Worm (Caenorhabditis elegans) whole organism, L3 larva: ENCODE data around the gene K01A2.6.

Experiments
- R02D3.7 ChIP-seq: fragments of 150-350 bp; optimal IDR thresholded peaks from 2 replicates; lab custom pipeline; 2014; ENCODE audit warnings: missing biosample characterization, missing genetic modification characterization
- ZK546.5 ChIP-seq: sonication (generic microtip); optimal IDR thresholded peaks from 2 replicates; lab custom pipeline; 2017; ENCODE audit warnings: missing biosample characterization, missing genetic modification characterization
- ama-1 ChIP-seq: fragments of 150-350 bp; optimal IDR thresholded peaks from 2 replicates; lab custom pipeline; 2018
- ceh-16 ChIP-seq: sonication (generic microtip); optimal IDR thresholded peaks from 2 replicates; lab custom pipeline; 2017; ENCODE audit warnings: missing biosample characterization, missing genetic modification characterization
- ceh-28 ChIP-seq: fragments of 150-350 bp; optimal IDR thresholded peaks from 2 replicates; lab custom pipeline; 2014; ENCODE audit warnings: missing biosample characterization, missing genetic modification reagents, missing genetic modification characterization
- ceh-82 ChIP-seq: fragments of 150-350 bp; optimal IDR thresholded peaks from 2 replicates; lab custom pipeline; 2014; ENCODE audit warnings: missing biosample characterization, missing genetic modification characterization
- daf-12 ChIP-seq: fragments of 150-350 bp; optimal IDR thresholded peaks from 2 replicates; lab custom pipeline; 2014; ENCODE audit warnings: missing biosample characterization, missing genetic modification reagents, missing genetic modification characterization
- egl-27 ChIP-seq: sonication (generic microtip); optimal IDR thresholded peaks from 4 replicates; lab custom pipeline; 2017; ENCODE audit warnings: missing biosample characterization, missing genetic modification reagents, missing genetic modification characterization
- egl-5 ChIP-seq: fragments of 150-350 bp; optimal IDR thresholded peaks from 2 replicates; lab custom pipeline; 2017; ENCODE audit warnings: missing biosample characterization, missing genetic modification reagents, missing genetic modification characterization, inconsistent platforms
- elt-1 ChIP-seq: fragments of 150-350 bp; optimal IDR thresholded peaks from 2 replicates; lab custom pipeline; 2014; ENCODE audit warnings: missing biosample characterization, missing genetic modification characterization
- elt-2 ChIP-seq: sonication (generic microtip); optimal IDR thresholded peaks from 2 replicates; lab custom pipeline; 2016; ENCODE audit warnings: missing genetic modification reagents, mild to moderate bottlenecking, missing genetic modification characterization, missing compliant biosample characterization
- elt-3 ChIP-seq, 3 experiments: fragments of 150-350 bp in 1 of 3; sonication (generic microtip) in 2 of 3; optimal IDR thresholded peaks; 2 replicates in 2 of 3; 4 replicates in 1 of 3; lab custom pipeline; 2014 to 2017; ENCODE audit warnings: missing biosample characterization in 3 of 3, missing genetic modification characterization in 3 of 3
- fkh-10 ChIP-seq: sonication (generic microtip); optimal IDR thresholded peaks from 2 replicates; lab custom pipeline; 2017; ENCODE audit warnings: missing biosample characterization, missing genetic modification reagents, missing genetic modification characterization
- fkh-2 ChIP-seq: fragments of 150-350 bp; optimal IDR thresholded peaks from 2 replicates; lab custom pipeline; 2014; ENCODE audit warnings: missing biosample characterization, missing genetic modification reagents, missing genetic modification characterization
- fos-1 ChIP-seq: fragments of 150-350 bp; optimal IDR thresholded peaks from 2 replicates; lab custom pipeline; 2014; ENCODE audit warnings: missing biosample characterization, missing genetic modification characterization
- hmg-11 ChIP-seq: sonication (generic microtip); optimal IDR thresholded peaks from 2 replicates; lab custom pipeline; 2016; ENCODE audit warnings: missing genetic modification characterization, missing compliant biosample characterization
- lin-15B ChIP-seq: fragments of 150-350 bp; optimal IDR thresholded peaks from 2 replicates; lab custom pipeline; 2014; ENCODE audit warnings: missing biosample characterization, missing genetic modification characterization
- lin-39 ChIP-seq: fragments of 150-350 bp; optimal IDR thresholded peaks from 2 replicates; lab custom pipeline; 2018; ENCODE audit warnings: missing biosample characterization, missing genetic modification reagents, missing genetic modification characterization
- lsy-12 ChIP-seq: sonication (generic microtip); optimal IDR thresholded peaks from 2 replicates; lab custom pipeline; 2016; ENCODE audit warnings: mild to moderate bottlenecking, missing genetic modification characterization, missing compliant biosample characterization
- mdl-1 ChIP-seq: fragments of 150-350 bp; optimal IDR thresholded peaks from 2 replicates; lab custom pipeline; 2014; ENCODE audit warnings: missing biosample characterization, missing genetic modification characterization
- nfya-1 ChIP-seq: sonication (generic microtip); optimal IDR thresholded peaks from 2 replicates; lab custom pipeline; 2017; ENCODE audit warnings: missing genetic modification characterization, mild to moderate bottlenecking, missing compliant biosample characterization, antibody characterized with exemption, moderate library complexity; ENCODE audit not compliant: insufficient read depth
- nhr-11 ChIP-seq: fragments of 150-350 bp; optimal IDR thresholded peaks from 2 replicates; lab custom pipeline; 2014; ENCODE audit warnings: missing biosample characterization, missing genetic modification characterization
- nhr-12 ChIP-seq: fragments of 150-350 bp; optimal IDR thresholded peaks from 2 replicates; lab custom pipeline; 2014; ENCODE audit warnings: missing biosample characterization, missing genetic modification characterization
- nhr-23 ChIP-seq: fragments of 150-350 bp; optimal IDR thresholded peaks from 2 replicates; lab custom pipeline; 2014; ENCODE audit warnings: missing biosample characterization, missing genetic modification reagents, missing genetic modification characterization
- nhr-25 ChIP-seq: sonication (generic microtip); optimal IDR thresholded peaks from 2 replicates; lab custom pipeline; 2017; ENCODE audit warnings: missing biosample characterization, missing genetic modification characterization
- nhr-28 ChIP-seq: fragments of 150-350 bp; optimal IDR thresholded peaks from 2 replicates; lab custom pipeline; 2014; ENCODE audit warnings: missing biosample characterization, missing genetic modification characterization
- nhr-43 ChIP-seq: sonication (generic microtip); optimal IDR thresholded peaks from 2 replicates; lab custom pipeline; 2016; ENCODE audit warnings: mild to moderate bottlenecking, missing genetic modification characterization, missing compliant biosample characterization; ENCODE audit not compliant: poor library complexity, severe bottlenecking
- nhr-76 ChIP-seq: fragments of 150-350 bp; sonication (generic microtip); optimal IDR thresholded peaks from 5 replicates; lab custom pipeline; 2014; ENCODE audit warnings: missing biosample characterization, missing genetic modification characterization
- pha-4 ChIP-seq: fragments of 150-350 bp; optimal IDR thresholded peaks from 2 replicates; lab custom pipeline; 2014; ENCODE audit warnings: missing biosample characterization, missing genetic modification reagents, missing genetic modification characterization
- pqm-1 ChIP-seq: fragments of 150-350 bp; optimal IDR thresholded peaks from 2 replicates; lab custom pipeline; 2017; ENCODE audit warnings: missing biosample characterization, missing genetic modification characterization, inconsistent platforms
- sea-2 ChIP-seq: fragments of 150-350 bp; sonication (generic microtip); optimal IDR thresholded peaks from 4 replicates; lab custom pipeline; 2014; ENCODE audit warnings: missing biosample characterization, missing genetic modification reagents, missing genetic modification characterization
- skn-1 ChIP-seq: fragments of 150-350 bp; optimal IDR thresholded peaks from 2 replicates; lab custom pipeline; 2014; ENCODE audit warnings: missing biosample characterization, missing genetic modification characterization
- snpc-4 ChIP-seq: fragments of 150-350 bp; optimal IDR thresholded peaks from 2 replicates; lab custom pipeline; 2014; ENCODE audit warnings: missing biosample characterization, missing genetic modification characterization
- tbx-2 ChIP-seq: sonication (generic microtip); optimal IDR thresholded peaks from 2 replicates; lab custom pipeline; 2016; ENCODE audit warnings: mild to moderate bottlenecking, missing genetic modification characterization, missing compliant biosample characterization
- unc-39 ChIP-seq: sonication (generic microtip); optimal IDR thresholded peaks from 4 replicates; lab custom pipeline; 2017; ENCODE audit warnings: missing biosample characterization, missing genetic modification characterization
- unc-62 ChIP-seq: fragments of 150-350 bp; sonication (generic microtip); optimal IDR thresholded peaks from 4 replicates; lab custom pipeline; 2014; ENCODE audit warnings: missing biosample characterization, missing genetic modification reagents, missing genetic modification characterization
- zag-1 ChIP-seq: fragments of 150-350 bp; optimal IDR thresholded peaks from 2 replicates; lab custom pipeline; 2014; ENCODE audit warnings: missing biosample characterization, missing genetic modification characterization
- ztf-4 ChIP-seq: fragments of 150-350 bp; optimal IDR thresholded peaks from 2 replicates; lab custom pipeline; 2014; ENCODE audit warnings: missing biosample characterization, missing genetic modification characterization

The K01A2.6 gene

DNA sequence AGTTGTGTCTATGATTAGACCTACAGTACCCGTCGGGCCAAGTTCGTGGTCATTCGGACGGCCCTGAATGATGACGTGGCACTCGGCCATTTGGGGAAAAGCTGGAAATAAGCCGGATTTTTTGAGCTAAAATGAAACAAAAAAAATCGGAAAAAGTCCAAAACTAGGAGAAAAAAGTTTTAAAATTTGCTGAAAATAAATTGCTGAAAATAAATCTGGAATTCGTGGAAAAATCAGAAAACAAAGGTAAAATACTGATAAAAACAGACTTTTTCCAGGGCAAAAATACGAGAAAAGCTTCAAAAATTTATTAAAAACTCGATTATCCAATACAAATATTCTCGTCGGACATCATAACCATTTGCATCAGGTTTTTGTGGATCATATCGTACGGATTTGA lies 16.2 kb upstream of the K01A2.6 start, which contains the start of gene B0432.9:
Gene B0432.9 (minus strand): TSS at position 101 of the 400 bp plus-strand sequence.
- no peak for TF ChIP-seq daf-12 (tag; lab: Kevin White, UChicago)
- TF ChIP-seq nfya-1, result no peak
- no peak for TF ChIP-seq elt-3 (tag; optimal IDR thresholded peaks at IDR 0.05; lab: Kevin White, UChicago)
- no peak for TF ChIP-seq fkh-10
- no peak for TF ChIP-seq R02D3.7 (tag; lab: Kevin White, UChicago)
- TF ChIP-seq hmg-11, result no peak
- no peak for TF ChIP-seq nhr-28 (tag; lab: Kevin White, UChicago)
- TF ChIP-seq ceh-28 (tag; lab: Kevin White, UChicago), result no peak
- no peak for TF ChIP-seq pqm-1 (tag; lab: Kevin White, UChicago)
- TF ChIP-seq mdl-1, result no peak
- TF ChIP-seq fos-1 (tag; lab: Kevin White, UChicago), result no peak
- TF ChIP-seq tbx-2 (tag; lab: Kevin White, UChicago), result no peak

DNA sequence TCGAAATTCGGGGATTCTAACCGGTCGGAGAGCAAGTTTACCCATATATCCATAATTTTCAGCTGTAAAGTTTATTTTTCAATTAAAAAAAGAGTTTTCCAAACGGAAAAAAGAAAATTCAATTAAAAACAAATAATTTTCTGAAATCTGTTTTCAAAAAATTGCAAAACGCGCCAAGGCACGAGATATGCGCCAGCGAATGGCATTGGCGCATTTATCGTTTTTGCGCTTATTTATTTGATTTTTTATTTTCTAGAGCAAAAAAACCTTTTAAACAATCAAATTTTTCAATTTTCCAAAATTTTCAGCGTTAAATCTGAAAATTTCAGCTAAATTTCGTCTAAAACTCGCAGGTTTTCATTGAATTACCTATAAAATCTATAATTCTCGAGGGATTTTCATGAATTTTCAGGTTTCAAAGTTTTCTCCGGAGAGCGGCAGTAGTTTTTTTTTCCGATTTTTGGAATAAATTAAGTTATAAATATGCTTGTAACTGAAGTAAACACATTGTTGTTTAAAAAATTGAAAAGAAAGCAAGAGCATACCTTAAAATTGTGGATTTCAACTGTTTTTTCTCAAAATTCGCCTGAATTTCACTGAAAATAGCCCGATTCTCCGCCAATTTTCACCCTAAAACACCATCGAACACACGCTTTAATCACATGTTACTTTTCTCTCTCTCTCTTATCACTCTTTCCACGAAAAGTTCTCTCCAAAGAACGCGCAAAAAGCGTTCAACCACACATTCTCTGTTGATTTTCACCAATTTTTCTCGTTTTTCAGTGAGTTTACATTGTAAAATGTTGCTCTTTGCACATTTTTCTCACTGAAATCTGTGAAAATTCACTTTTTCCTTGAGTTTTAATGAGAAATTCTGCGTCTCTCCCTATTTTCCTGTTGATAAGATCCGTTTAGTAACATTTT lies 13.9 kb upstream of the K01A2.6 start, which contains the start of gene B0432.10:
Gene B0432.10 (minus strand): TSS at position 649 of the 924 bp plus-strand sequence.
- TF ChIP-seq elt-1 (tag; lab: Kevin White, UChicago) (no peak), tbx-2 (tag; lab: Kevin White, UChicago) (no peak), R02D3.7 (tag; lab: Kevin White, UChicago) (peak; percentile 56), skn-1 (tag; lab: Kevin White, UChicago) (peak; percentile 69), snpc-4 (tag; lab: Kevin White, UChicago) (peak; percentile 91), daf-12 (tag; lab: Kevin White, UChicago) (no peak), unc-62 (GFP tag; lab: Kevin White, UChicago) (no peak), ceh-28 (tag; lab: Kevin White, UChicago) (peak; percentile 18), nhr-28 (tag; lab: Kevin White, UChicago) (no peak), hmg-11 (peak; percentile 18), fkh-2 (tag; lab: Kevin White, UChicago) (no peak), pqm-1 (tag; lab: Kevin White, UChicago) (peak; percentile 91), zag-1 (tag; lab: Kevin White, UChicago) (no peak), unc-39 (tag; lab: Kevin White, UChicago) (no peak), nhr-12 (tag; lab: Kevin White, UChicago) (no peak), nhr-11 (tag; lab: Kevin White, UChicago) (no peak), nhr-25 (tag; lab: Kevin White, UChicago) (peak; percentile 57), nhr-76 (no peak), ceh-16 (tag; lab: Kevin White, UChicago) (no peak), nhr-23 (tag; lab: Kevin White, UChicago) (peak; percentile 90), lin-39 (tag; lab: Kevin White, UChicago) (peak; percentile 26), ztf-4 (tag; lab: Kevin White, UChicago) (no peak), fkh-10 (peak; percentile 8), pha-4 (tag; lab: Kevin White, UChicago) (peak; percentile 94), ceh-82 (tag; lab: Kevin White, UChicago) (peak; percentile 47), ZK546.5 (tag; lab: Kevin White, UChicago) (no peak), egl-5 (peak; percentile 58), sea-2 (GFP tag; lab: Kevin White, UChicago) (no peak), egl-27 (tag; lab: Kevin White, UChicago) (no peak), lsy-12 (tag; lab: Kevin White, UChicago) (peak; percentile 42), lin-15B (tag; lab: Kevin White, UChicago) (peak; percentile 92), fos-1 (tag; lab: Kevin White, UChicago) (no peak), nhr-43 (tag; lab: Kevin White, UChicago) (no peak), ama-1 (lab: Kevin White, UChicago) (peak; percentile 40), nfya-1 (peak; percentile 88), elt-2 (peak; percentile 32)

DNA sequence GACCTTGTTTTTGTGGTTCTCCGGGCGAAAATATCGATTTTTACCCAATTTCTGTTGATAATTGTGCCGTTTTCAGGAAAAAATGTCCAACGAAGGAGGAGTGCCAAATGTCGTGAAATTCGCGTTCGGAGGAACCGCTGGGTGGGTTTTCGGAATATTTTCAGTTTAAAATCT lies 13.3 kb upstream of the K01A2.6 start, which contains the start of gene misc-1:
Gene misc-1 (plus strand): TSS at position 75 of the 174 bp plus-strand sequence.
- peak; percentile 0 for TF ChIP-seq ceh-28 (tag; lab: Kevin White, UChicago)
- no peak for TF ChIP-seq lin-39 (tag; lab: Kevin White, UChicago)
